Worm (Caenorhabditis elegans): ENCODE measurements around the gene F54C9.14.

The F54C9.14 gene

ce11 chrII:8570977-8571376, 8.9 kb downstream of the F54C9.14 start, which contains the start of gene bcs-1:
bcs-1 (plus strand) TSS chrII:8571085.
- TF ChIP-seq attf-3 (GFP tag; conservative IDR thresholded peaks at IDR 0.05) (no peak), C17E4.6 (GFP tag; IDR thresholded peaks at IDR 0.05) (0 out of 2 replicates have a peak, but pooled peaks have one; percentile 14), lsl-1 (GFP tag; optimal IDR thresholded peaks at IDR 0.05) (peak; percentile 26), sdz-38 (tag; optimal IDR thresholded peaks at IDR 0.05) (no peak), B0336.3 (GFP tag; IDR thresholded peaks at IDR 0.05) (peak; percentile 52; the same call in 1 of the 2 replicates), nfya-2 (GFP tag; IDR thresholded peaks at IDR 0.05) (no peak), ceh-91 (GFP tag; IDR thresholded peaks at IDR 0.05) (0 out of 2 replicates have a peak, but pooled peaks have one; percentile 10), lin-54 (GFP tag; optimal IDR thresholded peaks at IDR 0.05) (peak; percentile 10), madf-6 (GFP tag; IDR thresholded peaks at IDR 0.05) (peak; percentile 70; the same call in 1 of the 2 replicates), F33H1.4 (GFP tag; IDR thresholded peaks at IDR 0.05) (peak; percentile 19), F39B2.1 (GFP tag; IDR thresholded peaks at IDR 0.05) (0 out of 2 replicates have a peak, but pooled peaks have one; percentile 44), ekl-4 (GFP tag; IDR thresholded peaks at IDR 0.05) (0 out of 2 replicates have a peak, but pooled peaks have one; percentile 20), snpc-4 (GFP tag; optimal IDR thresholded peaks at IDR 0.05) (peak; percentile 28), snpc-4 (tag; optimal IDR thresholded peaks at IDR 0.05) (no peak), snpc-1.1 (tag; optimal IDR thresholded peaks at IDR 0.05; ENCODE audit: insufficient read depth) (peak; percentile 36), ceh-100 (GFP tag; IDR thresholded peaks at IDR 0.05) (0 out of 2 replicates have a peak, but pooled peaks have one; percentile 8), snpc-3.4 (tag; optimal IDR thresholded peaks at IDR 0.05) (no peak), attf-6 (GFP tag; IDR thresholded peaks at IDR 0.05) (peak; percentile 42), madf-3 (GFP tag; IDR thresholded peaks at IDR 0.05) (0 out of 2 replicates have a peak, but pooled peaks have one; percentile 67), Y53G8AR.9 (GFP tag; conservative IDR thresholded peaks at IDR 0.05) (peak; percentile 61; the same call in 1 of the 2 replicates)

- no peak for TF ChIP-seq F33H1.4 (GFP tag; IDR thresholded peaks at IDR 0.05)
- no peak for TF ChIP-seq attf-5 (GFP tag; optimal IDR thresholded peaks at IDR 0.05)
- no peak for TF ChIP-seq lin-26 (GFP tag; IDR thresholded peaks at IDR 0.05)
- TF ChIP-seq him-1 (tag; optimal IDR thresholded peaks at IDR 0.05): no peak
- no peak for TF ChIP-seq Y53F4B.3 (GFP tag; IDR thresholded peaks at IDR 0.05)
- TF ChIP-seq ama-1 (optimal IDR thresholded peaks at IDR 0.05): no peak
- TF ChIP-seq ama-1 (GFP tag; optimal IDR thresholded peaks at IDR 0.05): no peak
- TF ChIP-seq snpc-1.3 (tag; optimal IDR thresholded peaks at IDR 0.05; ENCODE audit: insufficient read depth): no peak
- no peak for TF ChIP-seq lsy-27 (tag; optimal IDR thresholded peaks at IDR 0.05; ENCODE audit: borderline replicate concordance, insufficient read depth)
- TF ChIP-seq attf-3 (GFP tag; conservative IDR thresholded peaks at IDR 0.05): no peak
- TF ChIP-seq cebp-2 (GFP tag; IDR thresholded peaks at IDR 0.05): no peak
- TF ChIP-seq snpc-1.1 (tag; optimal IDR thresholded peaks at IDR 0.05; ENCODE audit: insufficient read depth): no peak
Observed at ce11 chrII:8573044-8573443, 10.9 kb downstream of the F54C9.14 start, which contains the start of gene F54C9.7. F54C9.7 (plus strand) TSS chrII:8573344.

- TF ChIP-seq lsl-1 (GFP tag; optimal IDR thresholded peaks at IDR 0.05): peak; percentile 88
- TF ChIP-seq mel-28 (tag; optimal IDR thresholded peaks at IDR 0.05; ENCODE audit: borderline replicate concordance): no peak
- TF ChIP-seq zim-3 (tag; optimal IDR thresholded peaks at IDR 0.05): no peak
- TF ChIP-seq madf-6 (GFP tag; IDR thresholded peaks at IDR 0.05): peak; percentile 94
- no peak for TF ChIP-seq pbrm-1 (GFP tag; IDR thresholded peaks at IDR 0.05)
- TF ChIP-seq mes-4 (tag; optimal IDR thresholded peaks at IDR 0.05): no peak
- TF ChIP-seq T07F8.4 (tag; optimal IDR thresholded peaks at IDR 0.05): no peak
- peak; percentile 29 for TF ChIP-seq unc-130 (GFP tag; optimal IDR thresholded peaks at IDR 0.05)
- TF ChIP-seq snpc-3.4 (tag; optimal IDR thresholded peaks at IDR 0.05): peak; percentile 78
- TF ChIP-seq die-1 (tag; optimal IDR thresholded peaks at IDR 0.05): no peak
- peak; percentile 67 for TF ChIP-seq F33H1.4 (GFP tag; IDR thresholded peaks at IDR 0.05)
- peak; percentile 17 for TF ChIP-seq snpc-1.3 (tag; optimal IDR thresholded peaks at IDR 0.05; ENCODE audit: insufficient read depth)
- TF ChIP-seq madf-8 (GFP tag; conservative IDR thresholded peaks at IDR 0.05): peak; percentile 88
- peak; percentile 65; the same call in 1 of the 2 replicates for TF ChIP-seq hsf-1 (GFP tag; IDR thresholded peaks at IDR 0.05)
- TF ChIP-seq F49E8.2 (tag; optimal IDR thresholded peaks at IDR 0.05; ENCODE audit: insufficient read depth): peak; percentile 73
- TF ChIP-seq tlf-1 (GFP tag; optimal IDR thresholded peaks at IDR 0.05): peak; percentile 25
- no peak for TF ChIP-seq ceh-100 (GFP tag; IDR thresholded peaks at IDR 0.05)
- TF ChIP-seq lsy-27 (tag; optimal IDR thresholded peaks at IDR 0.05; ENCODE audit: borderline replicate concordance, insufficient read depth): no peak
- TF ChIP-seq lir-1 (GFP tag; conservative IDR thresholded peaks at IDR 0.05): no peak
- no peak for TF ChIP-seq egrh-3 (GFP tag; IDR thresholded peaks at IDR 0.05)
- TF ChIP-seq D2030.7 (GFP tag; IDR thresholded peaks at IDR 0.05): peak; percentile 79
- 0 out of 2 replicates have a peak, but pooled peaks have one; percentile 56 for TF ChIP-seq Y95B8A.8 (GFP tag; IDR thresholded peaks at IDR 0.05)
Observed at ce11 chrII:8575184-8575583, 13.1 kb downstream of the F54C9.14 start, which contains the start of gene puf-5. puf-5 (plus strand) TSS chrII:8575541.

Measured in whole organism, young adult.